Fruit fly (Drosophila melanogaster) whole organism, embryonic: ENCODE measurements around the gene p115.

Experiments used
- Ada2b ChIP-seq: fragments of 200-800 bp; sonication (Bioruptor generic); IDR thresholded peaks from 2 replicates; pipeline ENCODE4 v1.3.6; 2022; ENCODE audit warnings: missing biosample characterization, missing genetic modification characterization
- Atf3 ChIP-seq: fragments of 200-800 bp; sonication (Bioruptor generic); optimal IDR thresholded peaks from 3 replicates; lab custom pipeline; 2016; ENCODE audit warnings: missing biosample characterization, missing genetic modification characterization
- BEAF-32 ChIP-seq: fragments of 200-800 bp; sonication (Bioruptor generic); optimal IDR thresholded peaks from 3 replicates; lab custom pipeline; 2017; ENCODE audit warnings: missing biosample characterization, missing genetic modification characterization, mild to moderate bottlenecking, moderate library complexity, missing genetic modification reagents
- CG12391 ChIP-seq: fragments of 200-800 bp; sonication (Bioruptor generic); optimal IDR thresholded peaks from 3 replicates; lab custom pipeline; 2018; ENCODE audit warnings: missing biosample characterization, mild to moderate bottlenecking, missing genetic modification characterization, moderate library complexity
- CG13775 ChIP-seq: fragments of 200-800 bp; sonication (Bioruptor generic); optimal IDR thresholded peaks from 3 replicates; lab custom pipeline; 2017; ENCODE audit warnings: missing biosample characterization, mild to moderate bottlenecking, missing genetic modification characterization
- CG14860 ChIP-seq: fragments of 200-800 bp; sonication (Bioruptor generic); IDR thresholded peaks from 3 replicates; pipeline ENCODE4 v1.3.6; 2022; ENCODE audit warnings: missing biosample characterization, missing genetic modification characterization; ENCODE audit not compliant: partially characterized antibody
- CG15696 ChIP-seq: fragments of 200-800 bp; sonication (Bioruptor generic); optimal IDR thresholded peaks from 2 replicates; lab custom pipeline; 2019; ENCODE audit warnings: missing biosample characterization, mild to moderate bottlenecking, missing genetic modification characterization, moderate library complexity
- CG1647 ChIP-seq: fragments of 200-800 bp; sonication (Bioruptor generic); optimal IDR thresholded peaks from 3 replicates; lab custom pipeline; 2016; ENCODE audit warnings: missing biosample characterization, missing genetic modification characterization
- CG17829 ChIP-seq: fragments of 200-800 bp; optimal IDR thresholded peaks from 2 replicates; lab custom pipeline; 2019; ENCODE audit warnings: missing biosample characterization, mild to moderate bottlenecking, missing genetic modification characterization, moderate library complexity
- CG2120 ChIP-seq: fragments of 200-800 bp; sonication (Bioruptor generic); optimal IDR thresholded peaks from 3 replicates; lab custom pipeline; 2016; ENCODE audit warnings: missing biosample characterization, missing genetic modification characterization
- CG2129 ChIP-seq: fragments of 200-800 bp; sonication (Bioruptor generic); IDR thresholded peaks from 2 replicates; pipeline ENCODE4 v1.3.6; 2022; ENCODE audit warnings: missing biosample characterization, missing genetic modification characterization; ENCODE audit not compliant: partially characterized antibody
- CG32772 ChIP-seq: fragments of 200-800 bp; sonication (Bioruptor generic); IDR thresholded peaks from 2 replicates; pipeline ENCODE4 v1.3.6; 2022; ENCODE audit warnings: missing biosample characterization, missing genetic modification characterization
- CG33557 ChIP-seq: fragments of 200-800 bp; sonication (Bioruptor generic); optimal IDR thresholded peaks from 2 replicates; lab custom pipeline; 2019; ENCODE audit warnings: missing biosample characterization, mild to moderate bottlenecking, missing genetic modification characterization, moderate library complexity
- CG4360 ChIP-seq: fragments of 200-800 bp; sonication (Bioruptor generic); IDR thresholded peaks from 2 replicates; pipeline ENCODE4 v1.3.6; 2022; ENCODE audit warnings: missing biosample characterization, missing genetic modification characterization
- CG4404 ChIP-seq: fragments of 200-800 bp; sonication (Bioruptor generic); IDR thresholded peaks from 2 replicates; pipeline ENCODE4 v1.3.6; 2022; ENCODE audit warnings: missing biosample characterization, missing genetic modification characterization
- CG4424 ChIP-seq: fragments of 200-800 bp; sonication (Bioruptor generic); optimal IDR thresholded peaks from 3 replicates; lab custom pipeline; 2016; ENCODE audit warnings: missing biosample characterization, missing genetic modification characterization
- CG8290 ChIP-seq, 3 experiments: fragments of 200-800 bp; sonication (Bioruptor generic); optimal IDR thresholded peaks; 2 replicates each; lab custom pipeline; 2016 to 2019; ENCODE audit warnings: missing biosample characterization in 3 of 3, missing genetic modification characterization in 3 of 3, mild to moderate bottlenecking in 2 of 3, moderate library complexity in 1 of 3
- CG8478 ChIP-seq: fragments of >200 bp; optimal IDR thresholded peaks from 2 replicates; lab custom pipeline; 2018
- CG8765 ChIP-seq: fragments of 200-800 bp; sonication (Bioruptor generic); IDR thresholded peaks from 2 replicates; pipeline ENCODE4 v1.3.6; 2022; ENCODE audit warnings: missing biosample characterization, missing genetic modification characterization
- CTCF ChIP-seq: fragments of 200-800 bp; sonication (Bioruptor generic); optimal IDR thresholded peaks from 2 replicates; lab custom pipeline; 2017; ENCODE audit warnings: missing biosample characterization, mild to moderate bottlenecking, missing genetic modification characterization, moderate library complexity
- Dad ChIP-seq: fragments of 200-800 bp; sonication (Bioruptor generic); optimal IDR thresholded peaks from 3 replicates; lab custom pipeline; 2016; ENCODE audit warnings: missing biosample characterization, missing genetic modification characterization
- Ets97D ChIP-seq: fragments of 200-800 bp; sonication (Bioruptor generic); optimal IDR thresholded peaks from 3 replicates; lab custom pipeline; 2016; ENCODE audit warnings: missing biosample characterization, missing genetic modification characterization
- Fer3 ChIP-seq: fragments of 200-800 bp; sonication (Bioruptor generic); optimal IDR thresholded peaks from 2 replicates; lab custom pipeline; 2018; ENCODE audit warnings: missing biosample characterization, mild to moderate bottlenecking, missing genetic modification characterization, moderate library complexity
- Gsc ChIP-seq: fragments of 200-800 bp; sonication (Bioruptor generic); IDR thresholded peaks from 2 replicates; pipeline ENCODE4 v1.3.6; 2022; ENCODE audit warnings: missing biosample characterization, missing genetic modification characterization
- HLH3B ChIP-seq: fragments of 200-800 bp; sonication (Bioruptor generic); IDR thresholded peaks from 2 replicates; pipeline ENCODE4 v1.3.6; 2022; ENCODE audit warnings: missing biosample characterization, missing genetic modification characterization
- HLH4C ChIP-seq: fragments of 200-800 bp; sonication (Bioruptor generic); IDR thresholded peaks from 3 replicates; pipeline ENCODE4 v1.3.6; 2022; ENCODE audit warnings: missing biosample characterization, missing genetic modification characterization; ENCODE audit not compliant: partially characterized antibody
- Kr ChIP-seq: fragments of 200-800 bp; sonication (Bioruptor generic); optimal IDR thresholded peaks from 2 replicates; lab custom pipeline; 2017; ENCODE audit warnings: missing biosample characterization, mild to moderate bottlenecking, missing genetic modification characterization
- Max ChIP-seq: fragments of 200-800 bp; sonication (Bioruptor generic); optimal IDR thresholded peaks from 2 replicates; lab custom pipeline; 2016; ENCODE audit warnings: missing biosample characterization, mild to moderate bottlenecking, missing genetic modification characterization
- Mes4 ChIP-seq: fragments of 200-800 bp; sonication (Bioruptor generic); optimal IDR thresholded peaks from 2 replicates; lab custom pipeline; 2016; ENCODE audit warnings: missing biosample characterization, missing genetic modification characterization
- Poxn ChIP-seq: fragments of 200-800 bp; sonication (Bioruptor generic); IDR thresholded peaks from 2 replicates; pipeline ENCODE4 v1.3.6; 2022; ENCODE audit warnings: missing biosample characterization, missing genetic modification characterization
- Ptx1 ChIP-seq: fragments of 200-800 bp; sonication (Bioruptor generic); IDR thresholded peaks from 2 replicates; pipeline ENCODE4 v1.3.6; 2022; ENCODE audit warnings: missing biosample characterization, missing genetic modification characterization
- Sin3A ChIP-seq: fragments of >200 bp; optimal IDR thresholded peaks from 2 replicates; lab custom pipeline; 2018
- bbx ChIP-seq: fragments of 200-800 bp; sonication (Bioruptor generic); IDR thresholded peaks from 2 replicates; pipeline ENCODE4 v1.3.6; 2022; ENCODE audit warnings: missing biosample characterization, missing genetic modification characterization; ENCODE audit not compliant: partially characterized antibody
- cas ChIP-seq: fragments of 200-800 bp; sonication (Bioruptor generic); IDR thresholded peaks from 2 replicates; pipeline ENCODE4 v1.3.6; 2022; ENCODE audit warnings: missing biosample characterization, missing genetic modification characterization
- chm ChIP-seq: fragments of 200-800 bp; sonication (Bioruptor generic); IDR thresholded peaks from 2 replicates; pipeline ENCODE4 v1.3.6; 2022; ENCODE audit warnings: missing biosample characterization, missing genetic modification characterization
- ewg ChIP-seq: fragments of 200-800 bp; sonication (Bioruptor generic); optimal IDR thresholded peaks from 3 replicates; lab custom pipeline; 2017; ENCODE audit warnings: mild to moderate bottlenecking, missing biosample characterization, missing genetic modification reagents, missing genetic modification characterization
- fd96Cb ChIP-seq: fragments of 200-800 bp; sonication (Bioruptor generic); optimal IDR thresholded peaks from 2 replicates; lab custom pipeline; 2018; ENCODE audit warnings: missing biosample characterization, mild to moderate bottlenecking, missing genetic modification characterization, moderate library complexity
- gce ChIP-seq: fragments of 200-800 bp; sonication (Bioruptor generic); IDR thresholded peaks from 3 replicates; pipeline ENCODE4 v1.3.6; 2022; ENCODE audit warnings: missing biosample characterization, missing genetic modification characterization
- grn ChIP-seq: fragments of 200-800 bp; sonication (Bioruptor generic); optimal IDR thresholded peaks from 3 replicates; lab custom pipeline; 2017; ENCODE audit warnings: missing biosample characterization, missing genetic modification characterization
- ind ChIP-seq: fragments of 200-800 bp; sonication (Bioruptor generic); optimal IDR thresholded peaks from 3 replicates; lab custom pipeline; 2016; ENCODE audit warnings: missing biosample characterization, missing genetic modification characterization
- jigr1 ChIP-seq: fragments of 200-800 bp; sonication (Bioruptor generic); IDR thresholded peaks from 3 replicates; pipeline ENCODE4 v1.3.6; 2022; ENCODE audit warnings: missing biosample characterization, missing genetic modification characterization
- jumu ChIP-seq: fragments of 200-800 bp; sonication (Bioruptor generic); optimal IDR thresholded peaks from 3 replicates; lab custom pipeline; 2016; ENCODE audit warnings: missing biosample characterization, missing genetic modification characterization
- lilli ChIP-seq: fragments of 200-800 bp; sonication (Bioruptor generic); optimal IDR thresholded peaks from 3 replicates; lab custom pipeline; 2016; ENCODE audit warnings: missing biosample characterization, missing genetic modification characterization
- pan ChIP-seq, 4 experiments: fragments of >200 bp in 3 of 4; fragments of 200-800 bp in 1 of 4; sonication (Bioruptor generic) in 1 of 4; optimal IDR thresholded peaks in 3 of 4; IDR thresholded peaks in 1 of 4; 2 replicates each; pipeline versions ENCODE4 v1.3.6 to Lab custom; 2017 to 2022; ENCODE audit warnings: missing biosample characterization in 2 of 4, missing genetic modification characterization in 2 of 4, mixed read lengths in 1 of 4
- peb ChIP-seq: fragments of 200-800 bp; sonication (Bioruptor generic); IDR thresholded peaks from 2 replicates; pipeline ENCODE4 v1.3.6; 2022; ENCODE audit warnings: missing biosample characterization, missing genetic modification characterization
- pzg ChIP-seq: fragments of 200-800 bp; sonication (Bioruptor generic); optimal IDR thresholded peaks from 3 replicates; lab custom pipeline; 2018; ENCODE audit warnings: missing biosample characterization, mild to moderate bottlenecking, missing genetic modification characterization, moderate library complexity
- sr ChIP-seq: fragments of 200-800 bp; sonication (Bioruptor generic); IDR thresholded peaks from 3 replicates; pipeline ENCODE4 v1.3.6; 2022; ENCODE audit warnings: missing biosample characterization, missing genetic modification characterization
- vnd ChIP-seq: fragments of 200-800 bp; sonication (Bioruptor generic); IDR thresholded peaks from 3 replicates; pipeline ENCODE4 v1.3.6; 2022; ENCODE audit warnings: missing biosample characterization, missing genetic modification characterization; ENCODE audit not compliant: partially characterized antibody
- wdn ChIP-seq: fragments of 200-800 bp; sonication (Bioruptor generic); IDR thresholded peaks from 2 replicates; pipeline ENCODE4 v1.3.6; 2022; ENCODE audit warnings: missing biosample characterization, missing genetic modification characterization

The p115 gene

DNA sequence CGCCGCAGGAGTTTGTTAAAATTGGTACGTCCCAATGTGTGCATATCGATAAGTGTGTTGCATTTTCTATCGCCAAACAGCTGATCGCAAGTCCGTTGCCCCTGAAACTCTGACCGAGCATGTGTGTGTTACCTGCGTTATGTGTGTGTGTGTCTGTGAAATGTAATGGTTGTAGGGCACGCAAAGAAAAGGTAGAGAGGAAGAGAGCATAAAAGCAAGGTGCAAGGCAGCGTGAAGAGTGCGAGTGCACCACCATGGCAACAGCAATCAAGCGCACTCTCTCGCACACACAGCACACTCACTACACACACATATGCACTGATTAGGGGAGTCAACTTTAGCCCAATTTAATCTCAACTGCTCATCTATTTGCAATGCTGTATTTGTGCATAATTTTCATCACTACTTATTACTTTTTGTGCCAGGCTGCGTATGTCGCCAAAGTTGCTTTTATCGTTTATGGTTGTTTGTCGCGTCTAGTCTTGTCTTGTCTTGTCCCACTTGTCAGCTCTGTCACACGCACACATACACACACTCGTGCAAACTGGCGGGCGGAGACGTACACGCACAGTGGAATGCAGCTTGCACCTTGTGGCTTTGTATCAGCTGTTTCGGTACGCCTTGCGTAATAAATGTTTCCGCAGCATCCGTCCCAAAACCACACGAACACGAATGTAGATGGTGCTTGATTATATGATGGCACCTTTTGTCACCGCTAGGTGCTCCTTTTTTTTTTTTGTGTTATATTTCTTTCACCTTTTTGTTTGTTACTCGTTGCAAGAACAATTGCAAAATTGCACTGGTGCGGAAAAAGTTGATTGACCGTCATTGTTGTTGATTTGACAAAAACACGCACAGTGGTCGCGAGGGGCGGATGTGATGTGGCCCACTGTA lies 44.0 kb downstream of the p115 start (continued):
- peak; percentile 73; the same call in 1 of the 2 replicates for TF ChIP-seq CG4404
- TF ChIP-seq fd96Cb (tag; lab: Kevin White, UChicago), result peak; percentile 86
- TF ChIP-seq gce (GFP tag; lab: Robert Waterston, UW), result 0 out of 3 replicates have a peak, but pooled peaks have one; percentile 43
- TF ChIP-seq HLH4C (GFP tag; lab: Robert Waterston, UW), result no peak
- TF ChIP-seq CTCF (GFP tag; lab: Kevin White, UChicago), result peak; percentile 26
- TF ChIP-seq jumu (GFP tag; lab: Kevin White, UChicago), result peak; percentile 89
- TF ChIP-seq Fer3 (tag; lab: Kevin White, UChicago), result peak; percentile 36
- TF ChIP-seq jigr1 (GFP tag; lab: Robert Waterston, UW), result peak; percentile 69; the same call in 2 of the 3 replicates
- no peak for TF ChIP-seq CG4360
- no peak; the same call in none of the 2 replicates for TF ChIP-seq Gsc (GFP tag; lab: Robert Waterston, UW)
- TF ChIP-seq CG14860 (GFP tag; lab: Robert Waterston, UW), result no peak
- peak; percentile 54; the same call in 1 of the 2 replicates for TF ChIP-seq chm (GFP tag; lab: Robert Waterston, UW)
- TF ChIP-seq ind (GFP tag; lab: Kevin White, UChicago), result peak; percentile 75
- TF ChIP-seq HLH3B (GFP tag; lab: Robert Waterston, UW), result peak; percentile 63; the same call in 1 of the 2 replicates
- TF ChIP-seq CG17829 (tag; lab: Kevin White, UChicago), result peak; percentile 83
- TF ChIP-seq Dad (GFP tag; lab: Kevin White, UChicago), result peak; percentile 59
- TF ChIP-seq sr (GFP tag; lab: Robert Waterston, UW), result no peak
- no peak for TF ChIP-seq Sin3A (lab: Kevin White, UChicago)
- TF ChIP-seq peb (GFP tag; lab: Robert Waterston, UW), result peak; percentile 75
- TF ChIP-seq CG8478 (lab: Kevin White, UChicago), result peak; percentile 98
- TF ChIP-seq Mes4 (GFP tag; lab: Kevin White, UChicago), result peak; percentile 87
- no peak for TF ChIP-seq Poxn (GFP tag; lab: Robert Waterston, UW)
- no peak for TF ChIP-seq Kr (GFP tag; lab: Kevin White, UChicago)
- peak; percentile 84 for TF ChIP-seq CG33557 (GFP tag; lab: Kevin White, UChicago)
- TF ChIP-seq CG4424 (GFP tag; lab: Kevin White, UChicago), result peak; percentile 87
- TF ChIP-seq CG1647 (GFP tag; lab: Kevin White, UChicago), result peak; percentile 16
- TF ChIP-seq Max (GFP tag; lab: Kevin White, UChicago), result peak; percentile 63
- peak; percentile 76 for TF ChIP-seq CG32772 (GFP tag; lab: Robert Waterston, UW)
- peak; percentile 77 for TF ChIP-seq CG13775
- TF ChIP-seq Ptx1, result peak; percentile 84
- no peak for TF ChIP-seq pan (optimal IDR thresholded peaks at IDR 0.05; lab: Kevin White, UChicago)
- peak in 1 of 2 experiments; percentile 64 for TF ChIP-seq pan (GFP tag; optimal IDR thresholded peaks at IDR 0.05 in 1 of 2, IDR thresholded peaks at IDR 0.05 in 1 of 2)
- TF ChIP-seq BEAF-32 (GFP tag; lab: Kevin White, UChicago), result peak; percentile 12
- peak; percentile 41; the same call in 1 of the 2 replicates for TF ChIP-seq Ada2b (GFP tag; lab: Robert Waterston, UW)
- peak; percentile 70 for TF ChIP-seq CG15696 (tag; lab: Kevin White, UChicago)
- TF ChIP-seq CG2129 (GFP tag; lab: Robert Waterston, UW), result no peak
- no peak for TF ChIP-seq vnd (GFP tag; lab: Robert Waterston, UW)
- TF ChIP-seq wdn (GFP tag; lab: Robert Waterston, UW), result 0 out of 2 replicates have a peak, but pooled peaks have one; percentile 36
- TF ChIP-seq cas, result no peak
- TF ChIP-seq bbx, result no peak
- no peak for TF ChIP-seq grn (GFP tag; lab: Kevin White, UChicago)
- TF ChIP-seq CG8290 (GFP tag; optimal IDR thresholded peaks at IDR 0.05; lab: Kevin White, UChicago), result peak; percentile 51
- TF ChIP-seq CG8290 (tag; optimal IDR thresholded peaks at IDR 0.05; lab: Kevin White, UChicago), result peak in 1 of 2 experiments; percentile 59
- peak; percentile 83 for TF ChIP-seq CG12391 (tag; lab: Kevin White, UChicago)
- peak; percentile 55 for TF ChIP-seq CG2120 (GFP tag; lab: Kevin White, UChicago)
- TF ChIP-seq Atf3 (GFP tag; lab: Kevin White, UChicago), result peak; percentile 81
- TF ChIP-seq lilli (GFP tag; lab: Kevin White, UChicago), result peak; percentile 62
- TF ChIP-seq ewg, result peak; percentile 80
- peak; percentile 50 for TF ChIP-seq Ets97D (GFP tag; lab: Kevin White, UChicago)
- no peak for TF ChIP-seq CG8765
- TF ChIP-seq pzg (GFP tag; lab: Kevin White, UChicago), result no peak
